Worm (Caenorhabditis elegans) whole organism, young adult: ENCODE data around the gene arrd-16.

Experiments
- bed-1 ChIP-seq: fragments of 200-800 bp; sonication (Bioruptor generic); IDR thresholded peaks from 2 replicates; pipeline ENCODE4 v1.3.6; 2022; ENCODE audit warnings: missing genetic modification reagents, missing genetic modification characterization, missing compliant biosample characterization
- hmg-20 ChIP-seq: fragments of 200-800 bp; sonication (Bioruptor generic); IDR thresholded peaks from 2 replicates; pipeline ENCODE4 v1.3.6; 2022; ENCODE audit warnings: missing genetic modification reagents, missing genetic modification characterization, missing compliant biosample characterization
- let-607 ChIP-seq, 2 experiments: fragments of 200-800 bp in 1 of 2; sonication (Bioruptor generic) in 1 of 2; sonication (generic microtip) in 1 of 2; optimal IDR thresholded peaks; 2 replicates each; lab custom pipeline; 2016 to 2018; ENCODE audit warnings: mild to moderate bottlenecking in 2 of 2, missing compliant biosample characterization in 2 of 2, missing genetic modification characterization in 2 of 2, moderate library complexity in 2 of 2, missing genotype in 1 of 2
- madf-3 ChIP-seq: fragments of 200-800 bp; sonication (Bioruptor generic); IDR thresholded peaks from 2 replicates; pipeline ENCODE4 v1.3.6; 2022; ENCODE audit warnings: missing genetic modification reagents, missing genetic modification characterization, missing compliant biosample characterization
- snpc-4 ChIP-seq, 5 experiments: fragments of 150-350 bp in 1 of 5; sonication (generic microtip) in 4 of 5; optimal IDR thresholded peaks; 2 replicates each; lab custom pipeline; 2014 to 2018; ENCODE audit warnings: missing genetic modification characterization in 5 of 5, missing biosample characterization in 3 of 5, antibody characterized with exemption in 2 of 5, mild to moderate bottlenecking in 2 of 5, missing compliant biosample characterization in 2 of 5, missing genotype in 2 of 5, moderate library complexity in 2 of 5, missing genetic modification reagents in 1 of 5

- no peak for TF ChIP-seq bed-1 (GFP tag; lab: Robert Waterston, UW)
- no peak for TF ChIP-seq let-607 (tag; optimal IDR thresholded peaks at IDR 0.05; lab: Kevin White, UChicago)
- TF ChIP-seq hmg-20 (GFP tag; lab: Robert Waterston, UW) = no peak
- no peak for TF ChIP-seq snpc-4 (GFP tag; optimal IDR thresholded peaks at IDR 0.05; lab: Kevin White, UChicago)
- no peak for TF ChIP-seq snpc-4 (tag; optimal IDR thresholded peaks at IDR 0.05; lab: Kevin White, UChicago)
- no peak for TF ChIP-seq madf-3 (GFP tag; lab: Robert Waterston, UW)
Observed at ce11 chrIII:12443880-12444279, 40.7 kb upstream of the arrd-16 start.
